Fruit fly (Drosophila melanogaster): ENCODE results near the gene Sytbeta.

DNA sequence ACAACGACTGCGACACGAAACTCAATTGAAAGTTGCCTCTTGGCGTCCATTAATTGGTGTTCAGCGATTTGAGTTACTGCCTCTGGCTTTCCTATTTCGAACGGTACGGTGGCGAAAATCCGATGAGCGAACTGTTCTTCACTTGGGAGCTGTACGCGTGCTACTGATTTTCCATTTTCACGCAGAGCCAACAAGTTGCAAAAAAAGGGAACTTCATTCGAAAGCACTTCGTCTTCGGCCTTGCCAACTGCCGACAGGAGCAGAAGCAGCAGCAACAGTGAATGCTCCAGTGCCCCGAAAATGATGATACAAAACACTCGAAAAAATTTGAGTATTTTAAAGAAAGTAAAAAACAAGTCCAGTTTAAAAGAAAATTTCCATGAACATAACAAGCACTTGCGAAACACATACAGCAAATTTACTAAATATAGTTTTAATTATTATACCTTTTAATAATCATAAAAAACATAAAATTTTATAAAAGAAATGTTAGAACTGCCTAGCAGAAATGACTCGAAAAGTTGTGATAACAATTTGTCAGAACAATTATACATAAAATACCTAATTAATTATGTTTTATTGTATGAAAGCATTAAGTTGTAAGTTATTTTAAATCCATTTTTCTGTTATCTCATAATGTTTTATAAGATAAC, 30.6 kb downstream of the Sytbeta start:
- TF ChIP-seq CTCF (optimal IDR thresholded peaks at IDR 0.05), result no peak
- no peak for TF ChIP-seq CG8478 (optimal IDR thresholded peaks at IDR 0.05)
